Worm (Caenorhabditis elegans) whole organism, L2 larva: ENCODE results near the gene clec-75.

Experiments used
- F13H6.1 ChIP-seq: sonication (generic microtip); optimal IDR thresholded peaks from 2 replicates; lab custom pipeline; 2016; ENCODE audit warnings: missing genetic modification characterization, missing compliant biosample characterization
- Y55F3AM.14 ChIP-seq: fragments of 200-800 bp; sonication (Bioruptor generic); optimal IDR thresholded peaks from 2 replicates; lab custom pipeline; 2018; ENCODE audit warnings: mild to moderate bottlenecking, missing genetic modification characterization, missing compliant biosample characterization
- ZK546.5 ChIP-seq: sonication (generic microtip); optimal IDR thresholded peaks from 2 replicates; lab custom pipeline; 2017; ENCODE audit warnings: missing biosample characterization, missing genetic modification characterization
- ama-1 ChIP-seq: fragments of 150-350 bp; optimal IDR thresholded peaks from 2 replicates; lab custom pipeline; 2018; ENCODE audit warnings: inconsistent platforms
- blmp-1 ChIP-seq: sonication (generic microtip); optimal IDR thresholded peaks from 2 replicates; lab custom pipeline; 2017; ENCODE audit warnings: missing genetic modification characterization, mild to moderate bottlenecking, missing compliant biosample characterization, antibody characterized with exemption, moderate library complexity; ENCODE audit not compliant: insufficient read depth
- ceh-16 ChIP-seq: fragments of 150-350 bp; optimal IDR thresholded peaks from 2 replicates; lab custom pipeline; 2014; ENCODE audit warnings: missing biosample characterization, missing genetic modification characterization
- ceh-82 ChIP-seq: fragments of 150-350 bp; optimal IDR thresholded peaks from 2 replicates; lab custom pipeline; 2014; ENCODE audit warnings: missing biosample characterization, missing genetic modification characterization
- crh-2 ChIP-seq: sonication (generic microtip); optimal IDR thresholded peaks from 2 replicates; lab custom pipeline; 2017; ENCODE audit warnings: missing biosample characterization, missing genetic modification characterization
- egl-27 ChIP-seq: sonication (generic microtip); optimal IDR thresholded peaks from 3 replicates; lab custom pipeline; 2017; ENCODE audit warnings: missing biosample characterization, missing genetic modification reagents, missing genetic modification characterization
- elt-1 ChIP-seq: fragments of 150-350 bp; optimal IDR thresholded peaks from 2 replicates; lab custom pipeline; 2014; ENCODE audit warnings: missing biosample characterization, missing genetic modification characterization
- fos-1 ChIP-seq: fragments of 150-350 bp; optimal IDR thresholded peaks from 2 replicates; lab custom pipeline; 2014; ENCODE audit warnings: missing biosample characterization, missing genetic modification characterization
- gmeb-1 ChIP-seq: fragments of 150-350 bp; optimal IDR thresholded peaks from 2 replicates; lab custom pipeline; 2014; ENCODE audit warnings: missing biosample characterization, missing genetic modification characterization
- mab-5 ChIP-seq: fragments of 150-350 bp; optimal IDR thresholded peaks from 2 replicates; lab custom pipeline; 2014; ENCODE audit warnings: missing biosample characterization, missing genetic modification characterization
- mdl-1 ChIP-seq, 2 experiments: fragments of 150-350 bp in 1 of 2; sonication (generic microtip) in 1 of 2; optimal IDR thresholded peaks; 2 replicates each; lab custom pipeline; 2017; ENCODE audit warnings: missing biosample characterization in 2 of 2, missing genetic modification characterization in 2 of 2
- nhr-11 ChIP-seq: fragments of 150-350 bp; optimal IDR thresholded peaks from 2 replicates; lab custom pipeline; 2014; ENCODE audit warnings: missing biosample characterization, missing genetic modification characterization
- nhr-12 ChIP-seq: fragments of 150-350 bp; optimal IDR thresholded peaks from 2 replicates; lab custom pipeline; 2014; ENCODE audit warnings: missing biosample characterization, missing genetic modification characterization
- nhr-129 ChIP-seq: fragments of 150-350 bp; optimal IDR thresholded peaks from 2 replicates; lab custom pipeline; 2014; ENCODE audit warnings: missing biosample characterization, missing genetic modification characterization
- nhr-21 ChIP-seq: fragments of 150-350 bp; optimal IDR thresholded peaks from 2 replicates; lab custom pipeline; 2014; ENCODE audit warnings: missing biosample characterization, missing genetic modification characterization
- nhr-23 ChIP-seq: fragments of 150-350 bp; optimal IDR thresholded peaks from 2 replicates; lab custom pipeline; 2014; ENCODE audit warnings: missing biosample characterization, missing genetic modification reagents, missing genetic modification characterization
- nhr-25 ChIP-seq: fragments of 150-350 bp; sonication (generic microtip); optimal IDR thresholded peaks from 3 replicates; lab custom pipeline; 2014; ENCODE audit warnings: missing biosample characterization, missing genetic modification characterization
- nhr-77 ChIP-seq: fragments of 150-350 bp; optimal IDR thresholded peaks from 2 replicates; lab custom pipeline; 2014; ENCODE audit warnings: missing biosample characterization, missing genetic modification characterization
- peb-1 ChIP-seq: fragments of 150-350 bp; optimal IDR thresholded peaks from 2 replicates; lab custom pipeline; 2014; ENCODE audit warnings: missing biosample characterization, missing genetic modification characterization
- sem-4 ChIP-seq: fragments of 150-350 bp; optimal IDR thresholded peaks from 2 replicates; lab custom pipeline; 2014; ENCODE audit warnings: missing biosample characterization, missing genetic modification reagents, missing genetic modification characterization
- skn-1 ChIP-seq: sonication (generic microtip); optimal IDR thresholded peaks from 2 replicates; lab custom pipeline; 2017; ENCODE audit warnings: missing biosample characterization, missing genetic modification characterization
- sma-3 ChIP-seq: sonication (generic microtip); optimal IDR thresholded peaks from 2 replicates; lab custom pipeline; 2016; ENCODE audit warnings: missing genetic modification reagents, missing genetic modification characterization, missing compliant biosample characterization
- sma-9 ChIP-seq, 2 experiments: fragments of 150-350 bp in 1 of 2; sonication (generic microtip) in 1 of 2; optimal IDR thresholded peaks; 2 replicates each; lab custom pipeline; 2014 to 2016; ENCODE audit warnings: missing genetic modification characterization in 2 of 2, mild to moderate bottlenecking in 1 of 2, missing biosample characterization in 1 of 2, missing compliant biosample characterization in 1 of 2, missing genetic modification reagents in 1 of 2, moderate library complexity in 1 of 2
- unc-55 ChIP-seq: fragments of 150-350 bp; sonication (generic microtip); optimal IDR thresholded peaks from 3 replicates; lab custom pipeline; 2014; ENCODE audit warnings: missing biosample characterization, missing genetic modification reagents, missing genetic modification characterization
- zag-1 ChIP-seq: fragments of 150-350 bp; optimal IDR thresholded peaks from 2 replicates; lab custom pipeline; 2014; ENCODE audit warnings: missing biosample characterization, missing genetic modification characterization
- ztf-1 ChIP-seq: fragments of 200-800 bp; sonication (Bioruptor generic); conservative IDR thresholded peaks from 2 replicates; pipeline ENCODE4 v1.3.6; 2022; ENCODE audit warnings: missing genetic modification characterization, missing compliant biosample characterization
- ztf-11 ChIP-seq: sonication (generic microtip); optimal IDR thresholded peaks from 2 replicates; lab custom pipeline; 2017; ENCODE audit warnings: missing biosample characterization, missing genetic modification characterization

clec-75 gene

ce11 chrIV:3977965-3978523 is 17.5 kb downstream of the clec-75 start, which contains the start of gene srh-220:
Gene srh-220, minus strand, starts transcription at chrIV:3978015.
- TF ChIP-seq nhr-11 (tag; lab: Kevin White, UChicago) (no peak), gmeb-1 (tag; lab: Kevin White, UChicago) (no peak), mab-5 (tag; lab: Kevin White, UChicago) (no peak), ceh-82 (tag; lab: Kevin White, UChicago) (no peak), nhr-23 (tag; lab: Kevin White, UChicago) (no peak), blmp-1 (tag; lab: Kevin White, UChicago) (no peak), elt-1 (tag; lab: Kevin White, UChicago) (no peak), nhr-77 (tag; lab: Kevin White, UChicago) (no peak), sma-3 (no peak), ztf-1 (GFP tag; lab: Robert Waterston, UW) (no peak), skn-1 (tag; lab: Kevin White, UChicago) (no peak), nhr-21 (tag; lab: Kevin White, UChicago) (no peak)

- no peak for TF ChIP-seq crh-2
- no peak for TF ChIP-seq nhr-25 (tag; lab: Kevin White, UChicago)
- TF ChIP-seq, all 48 proteins: peak for 0
These were observed 19.0 kb downstream of the clec-75 start, which contains the start of gene srh-222 for ce11 chrIV:3979525-3979924. Gene srh-222, plus strand, starts transcription at chrIV:3979825.

ce11 chrIV:3981601-3982000 is 21.1 kb downstream of the clec-75 start, which contains the start of gene srh-223:
Gene srh-223, plus strand, starts transcription at chrIV:3981901.
- TF ChIP-seq ztf-11 (tag; lab: Kevin White, UChicago) (no peak), sma-3 (no peak), unc-55 (GFP tag; lab: Kevin White, UChicago) (no peak), peb-1 (no peak), nhr-12 (tag; lab: Kevin White, UChicago) (no peak), sem-4 (tag; lab: Kevin White, UChicago) (no peak), nhr-129 (tag; lab: Kevin White, UChicago) (no peak), ama-1 (lab: Kevin White, UChicago) (no peak), blmp-1 (tag; lab: Kevin White, UChicago) (no peak), ceh-16 (no peak), mdl-1 (tag; optimal IDR thresholded peaks at IDR 0.05; lab: Kevin White, UChicago) (no peak), elt-1 (tag; lab: Kevin White, UChicago) (no peak)

- TF ChIP-seq Y55F3AM.14 (GFP tag; lab: Kevin White, UChicago) (no peak), ZK546.5 (tag; lab: Kevin White, UChicago) (no peak), peb-1 (no peak), nhr-21 (tag; lab: Kevin White, UChicago) (no peak), elt-1 (tag; lab: Kevin White, UChicago) (no peak), ztf-1 (GFP tag; lab: Robert Waterston, UW) (no peak), F13H6.1 (tag; lab: Kevin White, UChicago) (no peak), zag-1 (tag; lab: Kevin White, UChicago) (no peak), nhr-11 (tag; lab: Kevin White, UChicago) (no peak), egl-27 (tag; lab: Kevin White, UChicago) (no peak), unc-55 (GFP tag; lab: Kevin White, UChicago) (no peak)
These were observed 27.6 kb downstream of the clec-75 start for ce11 chrIV:3988132-3988531.

- TF ChIP-seq gmeb-1 (tag; lab: Kevin White, UChicago) (peak; percentile 62), fos-1 (tag; lab: Kevin White, UChicago) (peak; percentile 100), sma-9 (GFP tag; optimal IDR thresholded peaks at IDR 0.05; lab: Kevin White, UChicago) (peak; percentile 65), sma-9 (tag; optimal IDR thresholded peaks at IDR 0.05; lab: Kevin White, UChicago) (no peak), Y55F3AM.14 (GFP tag; lab: Kevin White, UChicago) (no peak), sem-4 (tag; lab: Kevin White, UChicago) (no peak), egl-27 (tag; lab: Kevin White, UChicago) (peak; percentile 45), unc-55 (GFP tag; lab: Kevin White, UChicago) (no peak), mdl-1 (tag; optimal IDR thresholded peaks at IDR 0.05; lab: Kevin White, UChicago) (no peak)
- TF ChIP-seq, all 48 proteins: peak for 4
These were observed 28.2 kb downstream of the clec-75 start, which contains the start of gene clec-78 for ce11 chrIV:3988638-3989152. Gene clec-78, plus strand, starts transcription at chrIV:3989102.
